Worm (Caenorhabditis elegans) whole organism, L4/young adult: ENCODE results near the gene npl-4.2.
"Not testable (repeated sequence)": the region's sequence is repeated elsewhere in the genome, so short reads cannot be mapped to it uniquely, and the experiment has no call there.

Experiments used
- W03F9.2 ChIP-seq: fragments of 150-350 bp; optimal IDR thresholded peaks from 2 replicates; lab custom pipeline; 2014; ENCODE audit warnings: missing biosample characterization, missing genetic modification characterization
- dao-5 ChIP-seq: sonication (generic microtip); optimal IDR thresholded peaks from 2 replicates; lab custom pipeline; 2016; ENCODE audit warnings: missing genotype, missing genetic modification characterization, moderate library complexity, missing compliant biosample characterization
- him-1 ChIP-seq: sonication (generic microtip); optimal IDR thresholded peaks from 2 replicates; lab custom pipeline; 2016; ENCODE audit warnings: missing genotype, missing genetic modification reagents, missing genetic modification characterization, missing compliant biosample characterization

The npl-4.2 gene

ce11 chrII:5594210-5594764, 28.4 kb upstream of the npl-4.2 start, which contains the start of gene ttc-4:
Gene ttc-4, plus strand, starts transcription at chrII:5594714.
- TF ChIP-seq him-1 (no peak), W03F9.2 (peak; percentile 57)

- TF ChIP-seq W03F9.2 (no peak), dao-5 (no peak), him-1 (no peak)
Measured at ce11 chrII:5596247-5596646, 26.4 kb upstream of the npl-4.2 start, which contains the start of gene C17G10.1. Gene C17G10.1, plus strand, starts transcription at chrII:5596547.

- TF ChIP-seq him-1 (no peak), W03F9.2 (peak; percentile 32)
Measured at ce11 chrII:5599326-5600044, 23.2 kb upstream of the npl-4.2 start, which contains the start of gene C17G10.10. Gene C17G10.10, minus strand, starts transcription at chrII:5599376.

ce11 chrII:5603194-5603593, 19.5 kb upstream of the npl-4.2 start, which contains the start of gene C17G10.6:
Gene C17G10.6, minus strand, starts transcription at chrII:5603294.
- TF ChIP-seq W03F9.2 = no peak
- no peak for TF ChIP-seq dao-5
- TF ChIP-seq him-1 = no peak

ce11 chrII:5604441-5604840, 18.2 kb upstream of the npl-4.2 start:
- no peak for TF ChIP-seq W03F9.2
- no peak for TF ChIP-seq him-1
- TF ChIP-seq dao-5 = no peak

ce11 chrII:5605538-5605945, 17.1 kb upstream of the npl-4.2 start:
- TF ChIP-seq him-1 = no peak
- TF ChIP-seq W03F9.2 = no peak
- TF ChIP-seq dao-5 = no peak

ce11 chrII:5607756-5608155, 14.9 kb upstream of the npl-4.2 start, which contains the start of gene C17G10.7:
Gene C17G10.7, minus strand, starts transcription at chrII:5607856.
- TF ChIP-seq W03F9.2 (no peak), him-1 (no peak), dao-5 (no peak)

- TF ChIP-seq him-1 (no peak), dao-5 (no peak), W03F9.2 (no peak)
Measured at ce11 chrII:5619298-5619697, 3.4 kb upstream of the npl-4.2 start, which contains the start of gene dhs-6. Gene dhs-6, minus strand, starts transcription at chrII:5619319.

- TF ChIP-seq W03F9.2 (no peak), dao-5 (no peak), him-1 (no peak)
Measured at ce11 chrII:5628326-5628818, 5.7 kb downstream of the npl-4.2 start, which contains the start of gene F59E12.15. Gene F59E12.15, minus strand, starts transcription at chrII:5628376.

ce11 chrII:5630851-5631401, 8.2 kb downstream of the npl-4.2 start, which contains the start of the genes F59E12.6 and npl-4.1:
Gene F59E12.6, minus strand, starts transcription at chrII:5630951.
Gene npl-4.1, plus strand, starts transcription at chrII:5631351.
- not testable (repeated sequence) for TF ChIP-seq W03F9.2, dao-5, him-1

- no peak for TF ChIP-seq him-1
- no peak for TF ChIP-seq dao-5
- no peak for TF ChIP-seq W03F9.2
Measured at ce11 chrII:5633453-5633852, 10.8 kb downstream of the npl-4.2 start.

- TF ChIP-seq dao-5 = no peak
- TF ChIP-seq him-1 = no peak
- TF ChIP-seq W03F9.2 = no peak
Measured at ce11 chrII:5636826-5637225, 14.1 kb downstream of the npl-4.2 start, which contains the start of gene F59E12.8. Gene F59E12.8, minus strand, starts transcription at chrII:5636926.

- TF ChIP-seq dao-5 (no peak), W03F9.2 (no peak), him-1 (no peak)
Measured at ce11 chrII:5638059-5638458, 15.4 kb downstream of the npl-4.2 start, which contains the start of gene F59E12.3. Gene F59E12.3, plus strand, starts transcription at chrII:5638359.

- TF ChIP-seq dao-5 (no peak), him-1 (no peak), W03F9.2 (no peak)
Measured at ce11 chrII:5640362-5641079, 17.8 kb downstream of the npl-4.2 start.

ce11 chrII:5642110-5642509, 19.4 kb downstream of the npl-4.2 start:
- TF ChIP-seq W03F9.2 (no peak), him-1 (no peak), dao-5 (no peak)
